Fruit fly (Drosophila melanogaster): Measurements from ENCODE around the gene CG46280.

dm6 chr3R:13073174-13073573 is 42.7 kb upstream of the CG46280 start:
- TF ChIP-seq nerfin-2 (GFP tag; IDR thresholded peaks at IDR 0.05; ENCODE audit: partially characterized antibody): no peak
- TF ChIP-seq z (GFP tag; IDR thresholded peaks at IDR 0.05): peak; percentile 93
- no peak for TF ChIP-seq lab (GFP tag; optimal IDR thresholded peaks at IDR 0.05)

Data from whole organism, embryonic.